Worm (Caenorhabditis elegans): Measurements from ENCODE around the gene gldc-1.

DNA sequence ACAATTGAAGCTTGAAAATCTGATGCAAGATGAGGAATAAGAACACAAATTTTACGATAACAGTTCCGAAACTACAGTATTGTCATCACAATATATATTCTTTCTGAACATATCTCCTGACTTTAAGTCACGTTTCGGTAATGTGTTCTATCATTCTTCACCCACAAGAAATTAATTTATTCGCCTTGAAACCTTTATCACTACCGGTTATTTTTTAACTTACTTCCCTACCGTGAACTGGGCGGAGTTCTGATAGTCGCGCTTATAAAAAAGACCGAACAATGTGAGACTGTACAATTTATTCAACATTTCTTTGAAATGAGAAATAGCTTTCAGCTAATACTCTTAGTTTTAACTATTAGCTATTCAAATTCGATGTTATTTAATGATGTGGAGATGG lies 39.7 kb upstream of the gldc-1 start, which contains the start of gene ins-20:
- no peak for TF ChIP-seq nhr-12 (tag; optimal IDR thresholded peaks at IDR 0.05)
- TF ChIP-seq mab-5 (tag; optimal IDR thresholded peaks at IDR 0.05) = no peak
- no peak for TF ChIP-seq ztf-11 (tag; optimal IDR thresholded peaks at IDR 0.05)
- TF ChIP-seq unc-120 (tag; optimal IDR thresholded peaks at IDR 0.05; ENCODE audit: poor library complexity, severe bottlenecking) = no peak
